Worm (Caenorhabditis elegans) whole organism, mixed stage, embryonic: ENCODE measurements around the gene flh-3.
"Not testable (repeated sequence)": the region's sequence is repeated elsewhere in the genome, so short reads cannot be mapped to it uniquely, and the experiment has no call there.

Source experiments
- M03D4.4 ChIP-seq: sonication (generic microtip); optimal IDR thresholded peaks from 2 replicates; lab custom pipeline; 2017; ENCODE audit warnings: mild to moderate bottlenecking, missing genetic modification characterization, missing compliant biosample characterization
- ceh-39 ChIP-seq: fragments of 150-350 bp; optimal IDR thresholded peaks from 2 replicates; lab custom pipeline; 2014; ENCODE audit warnings: missing biosample characterization, missing genetic modification characterization
- ceh-83 ChIP-seq: fragments of 200-800 bp; sonication (Bioruptor generic); optimal IDR thresholded peaks from 2 replicates; lab custom pipeline; 2018; ENCODE audit warnings: mild to moderate bottlenecking, missing genetic modification characterization, missing compliant biosample characterization
- ces-1 ChIP-seq: fragments of 150-350 bp; optimal IDR thresholded peaks from 2 replicates; lab custom pipeline; 2014; ENCODE audit warnings: missing biosample characterization, missing genetic modification reagents, missing genetic modification characterization
- cnd-1 ChIP-seq: fragments of 200-800 bp; sonication (Bioruptor generic); optimal IDR thresholded peaks from 2 replicates; lab custom pipeline; 2018; ENCODE audit warnings: mild to moderate bottlenecking, missing genetic modification characterization, missing compliant biosample characterization
- drap-1 ChIP-seq: fragments of 200-800 bp; sonication (Bioruptor generic); optimal IDR thresholded peaks from 3 replicates; lab custom pipeline; 2018; ENCODE audit warnings: mild to moderate bottlenecking, missing genetic modification characterization, missing compliant biosample characterization
- elt-1 ChIP-seq: sonication (generic microtip); optimal IDR thresholded peaks from 2 replicates; lab custom pipeline; 2017; ENCODE audit warnings: missing genetic modification characterization, mild to moderate bottlenecking, missing compliant biosample characterization, antibody characterized with exemption, moderate library complexity, borderline replicate concordance; ENCODE audit not compliant: insufficient read depth
- elt-3 ChIP-seq: fragments of 150-350 bp; optimal IDR thresholded peaks from 2 replicates; lab custom pipeline; 2014; ENCODE audit warnings: missing biosample characterization, missing genetic modification characterization
- ham-2 ChIP-seq: fragments of 200-800 bp; sonication (Bioruptor generic); optimal IDR thresholded peaks from 2 replicates; lab custom pipeline; 2018; ENCODE audit warnings: mild to moderate bottlenecking, missing genetic modification characterization, missing compliant biosample characterization
- hlh-1 ChIP-seq: fragments of 150-350 bp; optimal IDR thresholded peaks from 2 replicates; lab custom pipeline; 2014; ENCODE audit warnings: missing biosample characterization, missing genetic modification reagents, missing genetic modification characterization
- lin-13 ChIP-seq: fragments of 150-350 bp; optimal IDR thresholded peaks from 2 replicates; lab custom pipeline; 2014; ENCODE audit warnings: missing biosample characterization, missing genetic modification characterization
- lsy-2 ChIP-seq: fragments of 150-350 bp; optimal IDR thresholded peaks from 2 replicates; lab custom pipeline; 2014; ENCODE audit warnings: missing biosample characterization, missing genetic modification characterization
- mab-5 ChIP-seq: fragments of 150-350 bp; optimal IDR thresholded peaks from 2 replicates; lab custom pipeline; 2014; ENCODE audit warnings: missing biosample characterization, missing genetic modification characterization
- mep-1 ChIP-seq: fragments of 150-350 bp; optimal IDR thresholded peaks from 2 replicates; lab custom pipeline; 2017; ENCODE audit warnings: missing biosample characterization, missing genetic modification reagents, missing genetic modification characterization, inconsistent platforms
- mls-2 ChIP-seq: sonication (generic microtip); optimal IDR thresholded peaks from 2 replicates; lab custom pipeline; 2016; ENCODE audit warnings: mild to moderate bottlenecking, missing genetic modification characterization, moderate library complexity, missing compliant biosample characterization
- nhr-2 ChIP-seq: fragments of 150-350 bp; optimal IDR thresholded peaks from 2 replicates; lab custom pipeline; 2014; ENCODE audit warnings: missing biosample characterization, missing genetic modification characterization
- nhr-237 ChIP-seq: fragments of 150-350 bp; optimal IDR thresholded peaks from 2 replicates; lab custom pipeline; 2014; ENCODE audit warnings: missing biosample characterization, missing genetic modification characterization
- pha-4 ChIP-seq: fragments of 150-350 bp; optimal IDR thresholded peaks from 2 replicates; lab custom pipeline; 2018; ENCODE audit warnings: missing biosample characterization, missing genetic modification reagents, missing genetic modification characterization
- snpc-4 ChIP-seq: fragments of 150-350 bp; optimal IDR thresholded peaks from 2 replicates; lab custom pipeline; 2014; ENCODE audit warnings: missing biosample characterization, missing genetic modification characterization
- sptf-1 ChIP-seq: sonication (generic microtip); optimal IDR thresholded peaks from 2 replicates; lab custom pipeline; 2017; ENCODE audit warnings: mild to moderate bottlenecking, missing genetic modification characterization, moderate library complexity, missing compliant biosample characterization
- tbx-8 ChIP-seq: fragments of 200-800 bp; sonication (Bioruptor generic); optimal IDR thresholded peaks from 2 replicates; lab custom pipeline; 2018; ENCODE audit warnings: mild to moderate bottlenecking, missing genetic modification characterization, moderate library complexity, missing compliant biosample characterization
- unc-120 ChIP-seq: sonication (generic microtip); optimal IDR thresholded peaks from 2 replicates; lab custom pipeline; 2017; ENCODE audit warnings: missing genetic modification characterization, missing compliant biosample characterization; ENCODE audit not compliant: poor library complexity, severe bottlenecking
- unc-39 ChIP-seq: fragments of 150-350 bp; optimal IDR thresholded peaks from 2 replicates; lab custom pipeline; 2014; ENCODE audit warnings: missing biosample characterization, missing genetic modification characterization
- unc-62 ChIP-seq: fragments of 150-350 bp; optimal IDR thresholded peaks from 2 replicates; lab custom pipeline; 2014; ENCODE audit warnings: missing biosample characterization, missing genetic modification reagents, missing genetic modification characterization
- zip-8 ChIP-seq: fragments of 150-350 bp; optimal IDR thresholded peaks from 2 replicates; lab custom pipeline; 2014; ENCODE audit warnings: missing biosample characterization, missing genetic modification characterization
- ztf-11 ChIP-seq: fragments of 150-350 bp; optimal IDR thresholded peaks from 2 replicates; lab custom pipeline; 2014; ENCODE audit warnings: missing biosample characterization, missing genetic modification characterization

Gene flh-3

ce11 chrIV:9263812-9264320 lies 6.0 kb upstream of the flh-3 start, which contains the start of gene flh-1 (continued):
- peak; percentile 55 for TF ChIP-seq mep-1 (tag; lab: Kevin White, UChicago)
- no peak for TF ChIP-seq unc-120 (tag; lab: Kevin White, UChicago)
- TF ChIP-seq elt-3 (tag; lab: Kevin White, UChicago) = no peak

ce11 chrIV:9264513-9264912 lies 5.4 kb upstream of the flh-3 start:
- TF ChIP-seq zip-8 (tag; lab: Kevin White, UChicago) (no peak), ztf-11 (tag; lab: Kevin White, UChicago) (no peak), ham-2 (GFP tag; lab: Kevin White, UChicago) (no peak), cnd-1 (no peak)

- TF ChIP-seq mls-2 (tag; lab: Kevin White, UChicago) (no peak), tbx-8 (no peak), ces-1 (GFP tag; lab: Kevin White, UChicago) (no peak), lsy-2 (no peak), elt-1 (no peak), pha-4 (no peak), ceh-83 (GFP tag; lab: Kevin White, UChicago) (no peak)
- TF ChIP-seq, all 35 proteins: peak for 0
These were observed 3.4 kb upstream of the flh-3 start, which contains the start of gene Y11D7A.19 for ce11 chrIV:9266464-9266863. Gene Y11D7A.19 (minus strand): TSS chrIV:9266564.

- TF ChIP-seq nhr-2 (tag; lab: Kevin White, UChicago) = peak; percentile 74
- no peak for TF ChIP-seq elt-3 (tag; lab: Kevin White, UChicago)
- TF ChIP-seq drap-1 (GFP tag; lab: Kevin White, UChicago) = no peak
- peak; percentile 28 for TF ChIP-seq cnd-1
- no peak for TF ChIP-seq sptf-1 (tag; lab: Kevin White, UChicago)
These were observed 2.3 kb upstream of the flh-3 start for ce11 chrIV:9267581-9267980.

ce11 chrIV:9268916-9269315 lies 980 bp upstream of the flh-3 start:
- TF ChIP-seq ceh-39 (tag; lab: Kevin White, UChicago) (peak; percentile 27), unc-120 (tag; lab: Kevin White, UChicago) (peak; percentile 7), nhr-237 (tag; lab: Kevin White, UChicago) (no peak), elt-3 (tag; lab: Kevin White, UChicago) (no peak), snpc-4 (no peak), hlh-1 (tag; lab: Kevin White, UChicago) (peak; percentile 11), tbx-8 (peak; percentile 14), lsy-2 (no peak), drap-1 (GFP tag; lab: Kevin White, UChicago) (peak; percentile 22), zip-8 (tag; lab: Kevin White, UChicago) (no peak), ceh-83 (GFP tag; lab: Kevin White, UChicago) (peak; percentile 37), M03D4.4 (tag; lab: Kevin White, UChicago) (peak; percentile 41), ztf-11 (tag; lab: Kevin White, UChicago) (peak; percentile 68), lin-13 (peak; percentile 1), ham-2 (GFP tag; lab: Kevin White, UChicago) (peak; percentile 55), mep-1 (tag; lab: Kevin White, UChicago) (peak; percentile 20), mab-5 (no peak), ces-1 (GFP tag; lab: Kevin White, UChicago) (no peak), unc-62 (GFP tag; lab: Kevin White, UChicago) (peak; percentile 46), cnd-1 (peak; percentile 32), pha-4 (no peak)

ce11 chrIV:9274008-9274529 lies 4.2 kb downstream of the flh-3 start, which contains the start of gene nmy-3:
Gene nmy-3 (plus strand): TSS chrIV:9274479.
- TF ChIP-seq unc-120 (tag; lab: Kevin White, UChicago) (peak; percentile 10), ceh-83 (GFP tag; lab: Kevin White, UChicago) (no peak)

ce11 chrIV:9286305-9286704 lies 16.4 kb downstream of the flh-3 start, which contains the start of gene nhr-267:
Gene nhr-267 (minus strand): TSS chrIV:9286405.
- not testable (repeated sequence) for TF ChIP-seq unc-39 (tag; lab: Kevin White, UChicago); pha-4; elt-1
